Comparison of ENCODE assay signal across 2 fruit fly cellular contexts in genomic region chrX:11858439-11858813, dm6.
TF ChIP-seq lines count a peak whose summit lies in the region.

No protein-coding gene starts in this region.

- TF ChIP-seq CTCF in whole organism, embryonic (GFP tag; optimal IDR thresholded peaks at IDR 0.05; lab: Kevin White, UChicago), result no peak

TF ChIP-seq in whole organism, embryonic, 481 proteins besides CTCF, POLR2A, EP300 and RAD21:
- no peak for TF ChIP-seq maf-S (GFP tag; optimal IDR thresholded peaks at IDR 0.05; lab: Kevin White, UChicago)
- TF ChIP-seq grn (GFP tag; optimal IDR thresholded peaks at IDR 0.05; lab: Kevin White, UChicago), result peak; percentile 62
- TF ChIP-seq CG3838 (GFP tag; optimal IDR thresholded peaks at IDR 0.05; lab: Kevin White, UChicago), result no peak
- no peak for TF ChIP-seq CG16813 (GFP tag; IDR thresholded peaks at IDR 0.05; lab: Robert Waterston, UW; ENCODE audit: partially characterized antibody)
- no peak for TF ChIP-seq Xrp1 (GFP tag; IDR thresholded peaks at IDR 0.05; lab: Robert Waterston, UW)
- no peak for TF ChIP-seq Chrac-16 (GFP tag; optimal IDR thresholded peaks at IDR 0.05; lab: Kevin White, UChicago)
- TF ChIP-seq mirr (GFP tag; optimal IDR thresholded peaks at IDR 0.05; lab: Kevin White, UChicago), result peak; percentile 68
- TF ChIP-seq caup (GFP tag; optimal IDR thresholded peaks at IDR 0.05; lab: Kevin White, UChicago; ENCODE audit: severe bottlenecking), result peak; percentile 59
- TF ChIP-seq CG11695 (GFP tag; IDR thresholded peaks at IDR 0.05; lab: Robert Waterston, UW), result no peak
- no peak for TF ChIP-seq Ets97D (GFP tag; optimal IDR thresholded peaks at IDR 0.05; lab: Kevin White, UChicago)
- 0 out of 3 replicates have a peak, but pooled peaks have one; percentile 21 for TF ChIP-seq CG2199 (GFP tag; IDR thresholded peaks at IDR 0.05; lab: Robert Waterston, UW)
- peak; percentile 51 for TF ChIP-seq exex (tag; optimal IDR thresholded peaks at IDR 0.05; lab: Kevin White, UChicago)

TF ChIP-seq in whole organism, prepupa, 60 proteins besides CTCF, POLR2A, EP300 and RAD21:
- TF ChIP-seq CG3032 (tag; optimal IDR thresholded peaks at IDR 0.05; lab: Kevin White, UChicago) (no peak), net (GFP tag; optimal IDR thresholded peaks at IDR 0.05; lab: Kevin White, UChicago) (no peak), ss (GFP tag; optimal IDR thresholded peaks at IDR 0.05; lab: Kevin White, UChicago) (no peak), Smox (GFP tag; optimal IDR thresholded peaks at IDR 0.05; lab: Kevin White, UChicago) (no peak), CG1621 (tag; optimal IDR thresholded peaks at IDR 0.05; lab: Kevin White, UChicago) (no peak), CG8119 (GFP tag; IDR thresholded peaks at IDR 0.05; lab: Robert Waterston, UW) (no peak), CG4318 (GFP tag; optimal IDR thresholded peaks at IDR 0.05; lab: Kevin White, UChicago) (no peak), fkh (GFP tag; optimal IDR thresholded peaks at IDR 0.05; lab: Kevin White, UChicago) (peak; percentile 28), Eip78C (GFP tag; lab: Kevin White, UChicago) (peak; percentile 56), CG16779 (tag; optimal IDR thresholded peaks at IDR 0.05; lab: Kevin White, UChicago) (no peak), dac (GFP tag; optimal IDR thresholded peaks at IDR 0.05; lab: Kevin White, UChicago) (no peak), Met (GFP tag; optimal IDR thresholded peaks at IDR 0.05; lab: Kevin White, UChicago) (no peak), CG8319 (GFP tag; optimal IDR thresholded peaks at IDR 0.05; lab: Kevin White, UChicago) (no peak), CG9139 (GFP tag; optimal IDR thresholded peaks at IDR 0.05; lab: Kevin White, UChicago) (no peak)
